Fruit fly (Drosophila melanogaster) whole organism, embryonic: ENCODE results near the gene Gs2.

ENCODE experiments used
- Atf6 ChIP-seq: fragments of 200-800 bp; sonication (Bioruptor generic); IDR thresholded peaks from 2 replicates; pipeline ENCODE4 v1.3.6; 2022; ENCODE audit warnings: missing biosample characterization, missing genetic modification characterization
- Blimp-1 ChIP-seq: fragments of 200-800 bp; sonication (Bioruptor generic); optimal IDR thresholded peaks from 3 replicates; lab custom pipeline; 2018; ENCODE audit warnings: missing biosample characterization, missing genetic modification characterization, mild to moderate bottlenecking, moderate library complexity, missing genetic modification reagents
- BtbVII ChIP-seq: fragments of 200-800 bp; sonication (Bioruptor generic); optimal IDR thresholded peaks from 3 replicates; lab custom pipeline; 2017; ENCODE audit warnings: missing biosample characterization, mild to moderate bottlenecking, missing genetic modification characterization
- CG10209 ChIP-seq: fragments of 200-800 bp; sonication (Bioruptor generic); optimal IDR thresholded peaks from 3 replicates; lab custom pipeline; 2017; ENCODE audit warnings: missing biosample characterization, mild to moderate bottlenecking, missing genetic modification characterization, missing genetic modification reagents
- CG10321 ChIP-seq: fragments of 200-800 bp; sonication (Bioruptor generic); IDR thresholded peaks from 2 replicates; pipeline ENCODE4 v1.3.6; 2022; ENCODE audit warnings: missing biosample characterization, missing genetic modification characterization
- CG11093 ChIP-seq: fragments of 200-800 bp; sonication (Bioruptor generic); IDR thresholded peaks from 3 replicates; pipeline ENCODE4 v1.3.6; 2022; ENCODE audit warnings: missing biosample characterization, missing genetic modification characterization
- CG11695 ChIP-seq: fragments of 200-800 bp; sonication (Bioruptor generic); IDR thresholded peaks from 3 replicates; pipeline ENCODE4 v1.3.6; 2022; ENCODE audit warnings: missing biosample characterization, missing genetic modification characterization
- CG11723 ChIP-seq: fragments of 200-800 bp; sonication (Bioruptor generic); optimal IDR thresholded peaks from 2 replicates; lab custom pipeline; 2017; ENCODE audit warnings: missing biosample characterization, mild to moderate bottlenecking, missing genetic modification characterization
- CG13296 ChIP-seq: fragments of 200-800 bp; sonication (Bioruptor generic); optimal IDR thresholded peaks from 3 replicates; lab custom pipeline; 2018; ENCODE audit warnings: missing biosample characterization, mild to moderate bottlenecking, missing genetic modification characterization
- CG13775 ChIP-seq: fragments of 200-800 bp; sonication (Bioruptor generic); optimal IDR thresholded peaks from 3 replicates; lab custom pipeline; 2017; ENCODE audit warnings: missing biosample characterization, mild to moderate bottlenecking, missing genetic modification characterization
- CG16813 ChIP-seq: fragments of 200-800 bp; sonication (Bioruptor generic); IDR thresholded peaks from 3 replicates; pipeline ENCODE4 v1.3.6; 2022; ENCODE audit warnings: missing biosample characterization, missing genetic modification characterization; ENCODE audit not compliant: partially characterized antibody
- CG18599 ChIP-seq: fragments of 200-800 bp; sonication (Bioruptor generic); optimal IDR thresholded peaks from 3 replicates; lab custom pipeline; 2017; ENCODE audit warnings: missing biosample characterization, missing genetic modification characterization, mild to moderate bottlenecking, moderate library complexity, missing genetic modification reagents
- CG18764 ChIP-seq: fragments of 200-800 bp; sonication (Bioruptor generic); optimal IDR thresholded peaks from 3 replicates; lab custom pipeline; 2016; ENCODE audit warnings: missing biosample characterization, missing genetic modification characterization
- CG2116 ChIP-seq: fragments of 200-800 bp; sonication (Bioruptor generic); optimal IDR thresholded peaks from 3 replicates; lab custom pipeline; 2018; ENCODE audit warnings: missing biosample characterization, mild to moderate bottlenecking, missing genetic modification characterization
- CG31224 ChIP-seq: fragments of 200-800 bp; sonication (Bioruptor generic); IDR thresholded peaks from 2 replicates; pipeline ENCODE4 v1.3.6; 2022; ENCODE audit warnings: missing biosample characterization, missing genetic modification characterization
- CG4282 ChIP-seq: fragments of 200-800 bp; sonication (Bioruptor generic); optimal IDR thresholded peaks from 2 replicates; lab custom pipeline; 2016; ENCODE audit warnings: missing biosample characterization, missing genetic modification characterization
- CG4730 ChIP-seq: fragments of 200-800 bp; sonication (Bioruptor generic); IDR thresholded peaks from 2 replicates; pipeline ENCODE4 v1.3.6; 2022; ENCODE audit warnings: missing biosample characterization, missing genetic modification characterization
- CG5953 ChIP-seq: fragments of 200-800 bp; sonication (Bioruptor generic); IDR thresholded peaks from 2 replicates; pipeline ENCODE4 v1.3.6; 2022; ENCODE audit warnings: missing biosample characterization, missing genetic modification characterization
- CoRest ChIP-seq: fragments of 200-800 bp; sonication (Bioruptor generic); optimal IDR thresholded peaks from 3 replicates; lab custom pipeline; 2018; ENCODE audit warnings: missing biosample characterization, mild to moderate bottlenecking, missing genetic modification characterization, moderate library complexity
- Dek ChIP-seq: fragments of 200-800 bp; sonication (Bioruptor generic); optimal IDR thresholded peaks from 3 replicates; lab custom pipeline; 2019; ENCODE audit warnings: missing biosample characterization, mild to moderate bottlenecking, missing genetic modification characterization, moderate library complexity
- Dll ChIP-seq: fragments of 200-800 bp; sonication (Bioruptor generic); IDR thresholded peaks from 4 replicates; pipeline ENCODE4 v1.3.6; 2022; ENCODE audit warnings: missing biosample characterization, missing genetic modification characterization; ENCODE audit not compliant: partially characterized antibody
- Doc2 ChIP-seq: fragments of 200-800 bp; sonication (Bioruptor generic); IDR thresholded peaks from 2 replicates; pipeline ENCODE4 v1.3.6; 2022; ENCODE audit warnings: missing biosample characterization, missing genetic modification characterization
- Eip74EF ChIP-seq, 2 experiments: fragments of 200-800 bp in 1 of 2; fragments of >200 bp in 1 of 2; sonication (Bioruptor generic) in 1 of 2; optimal IDR thresholded peaks; 2 replicates each; lab custom pipeline; 2017 to 2019; ENCODE audit warnings: missing biosample characterization in 2 of 2, missing genetic modification characterization in 2 of 2, mild to moderate bottlenecking in 1 of 2, moderate library complexity in 1 of 2
- GATAe ChIP-seq: fragments of 200-800 bp; sonication (Bioruptor generic); conservative IDR thresholded peaks from 2 replicates; pipeline ENCODE4 v1.3.6; 2022; ENCODE audit warnings: missing biosample characterization, missing genetic modification characterization
- Gsc ChIP-seq: fragments of 200-800 bp; sonication (Bioruptor generic); IDR thresholded peaks from 2 replicates; pipeline ENCODE4 v1.3.6; 2022; ENCODE audit warnings: missing biosample characterization, missing genetic modification characterization
- HmgD ChIP-seq: fragments of 200-800 bp; sonication (Bioruptor generic); optimal IDR thresholded peaks from 3 replicates; lab custom pipeline; 2016; ENCODE audit warnings: missing biosample characterization, missing genetic modification characterization
- Meics ChIP-seq: fragments of 200-800 bp; sonication (Bioruptor generic); optimal IDR thresholded peaks from 2 replicates; lab custom pipeline; 2017; ENCODE audit warnings: missing biosample characterization, mild to moderate bottlenecking, missing genetic modification characterization
- Mrtf ChIP-seq: fragments of 200-800 bp; sonication (Bioruptor generic); IDR thresholded peaks from 3 replicates; pipeline ENCODE4 v1.3.6; 2022; ENCODE audit warnings: missing biosample characterization, missing genetic modification characterization
- Nf-YC ChIP-seq: fragments of 200-800 bp; optimal IDR thresholded peaks from 3 replicates; lab custom pipeline; 2019; ENCODE audit warnings: missing biosample characterization, mild to moderate bottlenecking, missing genetic modification characterization, moderate library complexity
- Side ChIP-seq: fragments of 200-800 bp; sonication (Bioruptor generic); optimal IDR thresholded peaks from 2 replicates; lab custom pipeline; 2016; ENCODE audit warnings: missing biosample characterization, missing genetic modification characterization
- ara ChIP-seq: fragments of 200-800 bp; sonication (Bioruptor generic); IDR thresholded peaks from 2 replicates; pipeline ENCODE4 v1.3.6; 2022; ENCODE audit warnings: missing biosample characterization, missing genetic modification characterization
- bbx ChIP-seq: fragments of 200-800 bp; sonication (Bioruptor generic); IDR thresholded peaks from 2 replicates; pipeline ENCODE4 v1.3.6; 2022; ENCODE audit warnings: missing biosample characterization, missing genetic modification characterization; ENCODE audit not compliant: partially characterized antibody
- cg ChIP-seq: fragments of 200-800 bp; sonication (Bioruptor generic); optimal IDR thresholded peaks from 3 replicates; lab custom pipeline; 2019; ENCODE audit warnings: missing biosample characterization, mild to moderate bottlenecking, missing genetic modification characterization, moderate library complexity
- corto ChIP-seq: fragments of 200-800 bp; sonication (Bioruptor generic); optimal IDR thresholded peaks from 2 replicates; lab custom pipeline; 2016; ENCODE audit warnings: missing biosample characterization, mild to moderate bottlenecking, missing genetic modification characterization, moderate library complexity
- crc ChIP-seq: fragments of 200-800 bp; sonication (Bioruptor generic); optimal IDR thresholded peaks from 2 replicates; lab custom pipeline; 2016; ENCODE audit warnings: missing biosample characterization, missing genetic modification characterization
- cwo ChIP-seq: fragments of 200-800 bp; sonication (Bioruptor generic); optimal IDR thresholded peaks from 3 replicates; lab custom pipeline; 2017; ENCODE audit warnings: missing biosample characterization, missing genetic modification characterization, mild to moderate bottlenecking, moderate library complexity, missing genetic modification reagents
- dan ChIP-seq: fragments of 200-800 bp; sonication (Bioruptor generic); IDR thresholded peaks from 2 replicates; pipeline ENCODE4 v1.3.6; 2022; ENCODE audit warnings: missing biosample characterization, missing genetic modification characterization
- disco-r ChIP-seq: fragments of 200-800 bp; sonication (Bioruptor generic); optimal IDR thresholded peaks from 2 replicates; lab custom pipeline; 2016; ENCODE audit warnings: missing biosample characterization, missing genetic modification characterization
- dm ChIP-seq: fragments of 200-800 bp; sonication (Bioruptor generic); optimal IDR thresholded peaks from 3 replicates; lab custom pipeline; 2016; ENCODE audit warnings: missing biosample characterization, missing genetic modification characterization
- gcm ChIP-seq: fragments of 200-800 bp; sonication (Bioruptor generic); optimal IDR thresholded peaks from 2 replicates; lab custom pipeline; 2019; ENCODE audit warnings: missing biosample characterization, mild to moderate bottlenecking, missing genetic modification characterization, moderate library complexity
- gt ChIP-seq: fragments of 200-800 bp; sonication (Bioruptor generic); IDR thresholded peaks from 2 replicates; pipeline ENCODE4 v1.3.6; 2022; ENCODE audit warnings: missing biosample characterization, missing genetic modification characterization
- jing ChIP-seq: fragments of 200-800 bp; sonication (Bioruptor generic); optimal IDR thresholded peaks from 2 replicates; lab custom pipeline; 2018; ENCODE audit warnings: missing biosample characterization, mild to moderate bottlenecking, missing genetic modification characterization
- nau ChIP-seq: fragments of 200-800 bp; sonication (Bioruptor generic); optimal IDR thresholded peaks from 3 replicates; lab custom pipeline; 2017; ENCODE audit warnings: missing biosample characterization, mild to moderate bottlenecking, missing genetic modification characterization, missing genetic modification reagents
- pho ChIP-seq: fragments of 200-800 bp; sonication (Bioruptor generic); optimal IDR thresholded peaks from 2 replicates; lab custom pipeline; 2016; ENCODE audit warnings: missing biosample characterization, missing genetic modification characterization
- ro ChIP-seq: fragments of 200-800 bp; sonication (Bioruptor generic); IDR thresholded peaks from 2 replicates; pipeline ENCODE4 v1.3.6; 2022; ENCODE audit warnings: missing biosample characterization, missing genetic modification characterization
- salm ChIP-seq: fragments of 200-800 bp; sonication (Bioruptor generic); optimal IDR thresholded peaks from 2 replicates; lab custom pipeline; 2018; ENCODE audit warnings: missing biosample characterization, mild to moderate bottlenecking, missing genetic modification characterization
- sens ChIP-seq: fragments of 200-800 bp; sonication (Bioruptor generic); peaks from one replicate; lab custom pipeline; 2016; ENCODE audit warnings: missing biosample characterization, missing genetic modification characterization
- tna ChIP-seq: fragments of 200-800 bp; sonication (Bioruptor generic); IDR thresholded peaks from 2 replicates; pipeline ENCODE4 v1.3.6; 2022; ENCODE audit warnings: missing biosample characterization, missing genetic modification characterization; ENCODE audit not compliant: partially characterized antibody
- unc-4 ChIP-seq: fragments of 200-800 bp; sonication (Bioruptor generic); IDR thresholded peaks from 2 replicates; pipeline ENCODE4 v1.3.6; 2022; ENCODE audit warnings: missing biosample characterization, missing genetic modification characterization; ENCODE audit not compliant: partially characterized antibody
- unpg ChIP-seq: fragments of 200-800 bp; sonication (Bioruptor generic); optimal IDR thresholded peaks from 3 replicates; lab custom pipeline; 2018; ENCODE audit warnings: missing biosample characterization, mild to moderate bottlenecking, missing genetic modification characterization, moderate library complexity
- usp ChIP-seq: fragments of >200 bp; optimal IDR thresholded peaks from 2 replicates; lab custom pipeline; 2017; ENCODE audit warnings: missing biosample characterization, missing genetic modification characterization
- zfh1 ChIP-seq: fragments of 200-800 bp; sonication (Bioruptor generic); IDR thresholded peaks from 3 replicates; pipeline ENCODE4 v1.3.6; 2022; ENCODE audit warnings: missing biosample characterization, missing genetic modification characterization

Gs2 gene

DNA sequence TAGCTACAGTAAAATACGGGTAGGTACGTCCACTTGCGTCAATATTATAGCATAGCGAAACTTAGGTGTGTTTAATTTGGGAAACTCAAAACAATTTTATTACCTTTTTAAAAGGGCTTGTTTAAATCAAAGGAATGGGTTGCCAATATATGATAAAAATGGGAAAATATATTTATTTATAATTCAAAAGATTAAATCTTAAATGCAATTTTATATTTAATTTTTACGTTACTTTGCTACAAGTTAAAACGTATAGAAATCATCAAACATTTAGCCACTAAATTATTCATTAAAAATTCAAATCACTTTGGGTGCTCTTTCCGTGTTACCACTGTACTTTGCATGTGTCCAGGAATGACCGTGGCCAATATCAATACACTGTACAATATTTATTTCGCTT lies 18.3 kb downstream of the Gs2 start (continued):
- TF ChIP-seq CG13775 (GFP tag; lab: Kevin White, UChicago), result peak; percentile 9
- no peak for TF ChIP-seq CG11695
- peak; percentile 60 for TF ChIP-seq CG13296 (GFP tag; lab: Kevin White, UChicago)
- peak; percentile 8 for TF ChIP-seq Blimp-1
- peak; percentile 11 for TF ChIP-seq BtbVII (GFP tag; lab: Kevin White, UChicago)
- no peak for TF ChIP-seq Eip74EF (GFP tag; optimal IDR thresholded peaks at IDR 0.05; lab: Kevin White, UChicago)
- no peak for TF ChIP-seq Atf6 (GFP tag; lab: Robert Waterston, UW)
- TF ChIP-seq cwo (GFP tag; lab: Kevin White, UChicago), result no peak
- TF ChIP-seq Gsc, result no peak
- TF ChIP-seq Doc2 (GFP tag; lab: Robert Waterston, UW), result no peak
- TF ChIP-seq CG5953, result no peak
- peak; percentile 64 for TF ChIP-seq CoRest (tag; lab: Kevin White, UChicago)
- TF ChIP-seq CG2116 (GFP tag; lab: Kevin White, UChicago), result no peak
- TF ChIP-seq CG4282, result no peak
- no peak for TF ChIP-seq CG11723 (GFP tag; lab: Kevin White, UChicago)
- no peak for TF ChIP-seq corto (GFP tag; lab: Kevin White, UChicago)
- no peak for TF ChIP-seq cg
- peak; percentile 58 for TF ChIP-seq Meics (GFP tag; lab: Kevin White, UChicago)
- peak; percentile 49 for TF ChIP-seq CG18599
- TF ChIP-seq CG10209 (GFP tag; lab: Kevin White, UChicago), result peak; percentile 36
- no peak for TF ChIP-seq disco-r (GFP tag; lab: Kevin White, UChicago)
- no peak for TF ChIP-seq gt (GFP tag; lab: Robert Waterston, UW)
- TF ChIP-seq Dek (tag; lab: Kevin White, UChicago), result no peak
- TF ChIP-seq CG4730 (GFP tag; lab: Robert Waterston, UW), result no peak
- TF ChIP-seq sens (GFP tag; lab: Kevin White, UChicago), result no peak
- no peak for TF ChIP-seq ro (GFP tag; lab: Robert Waterston, UW)
- no peak for TF ChIP-seq GATAe (GFP tag; lab: Robert Waterston, UW)
- TF ChIP-seq CG18764 (GFP tag; lab: Kevin White, UChicago), result no peak
- no peak for TF ChIP-seq bbx (GFP tag; lab: Robert Waterston, UW)
- no peak for TF ChIP-seq nau (GFP tag; lab: Kevin White, UChicago)
- no peak for TF ChIP-seq CG31224 (GFP tag; lab: Robert Waterston, UW)
- no peak for TF ChIP-seq gcm (GFP tag; lab: Kevin White, UChicago)
- no peak for TF ChIP-seq CG11093
- no peak for TF ChIP-seq tna (GFP tag; lab: Robert Waterston, UW)
- TF ChIP-seq pho (GFP tag; lab: Kevin White, UChicago), result no peak
- peak; percentile 31 for TF ChIP-seq unpg (GFP tag; lab: Kevin White, UChicago)
- no peak for TF ChIP-seq unc-4 (GFP tag; lab: Robert Waterston, UW)
- TF ChIP-seq Nf-YC (tag; lab: Kevin White, UChicago), result peak; percentile 23
- TF ChIP-seq Side (GFP tag; lab: Kevin White, UChicago), result no peak
- TF ChIP-seq Mrtf (GFP tag; lab: Robert Waterston, UW), result no peak
- no peak for TF ChIP-seq dm (GFP tag; lab: Kevin White, UChicago)
- no peak for TF ChIP-seq zfh1 (GFP tag; lab: Robert Waterston, UW)
- TF ChIP-seq jing (GFP tag; lab: Kevin White, UChicago), result no peak
- no peak for TF ChIP-seq Dll
- no peak for TF ChIP-seq CG16813
- TF ChIP-seq CG10321 (GFP tag; lab: Robert Waterston, UW), result no peak
- TF ChIP-seq HmgD, result no peak
- TF ChIP-seq usp (GFP tag; lab: Kevin White, UChicago), result no peak
- no peak for TF ChIP-seq salm (tag; lab: Kevin White, UChicago)
- no peak for TF ChIP-seq ara
- TF ChIP-seq dan (GFP tag; lab: Robert Waterston, UW), result no peak
- TF ChIP-seq crc (GFP tag; lab: Kevin White, UChicago), result no peak
